Worm (Caenorhabditis elegans) whole organism, mixed stage, embryonic: ENCODE results near the gene R11E3.2.
"Not testable (repeated sequence)": the region's sequence is repeated elsewhere in the genome, so short reads cannot be mapped to it uniquely, and the experiment has no call there.

Experiments
- ceh-83 ChIP-seq: fragments of 200-800 bp; sonication (Bioruptor generic); optimal IDR thresholded peaks from 2 replicates; lab custom pipeline; 2018; ENCODE audit warnings: mild to moderate bottlenecking, missing genetic modification characterization, missing compliant biosample characterization
- ces-1 ChIP-seq: fragments of 150-350 bp; optimal IDR thresholded peaks from 2 replicates; lab custom pipeline; 2014; ENCODE audit warnings: missing biosample characterization, missing genetic modification reagents, missing genetic modification characterization
- elt-1 ChIP-seq: sonication (generic microtip); optimal IDR thresholded peaks from 2 replicates; lab custom pipeline; 2017; ENCODE audit warnings: missing genetic modification characterization, mild to moderate bottlenecking, missing compliant biosample characterization, antibody characterized with exemption, moderate library complexity, borderline replicate concordance; ENCODE audit not compliant: insufficient read depth
- hlh-1 ChIP-seq: fragments of 150-350 bp; optimal IDR thresholded peaks from 2 replicates; lab custom pipeline; 2014; ENCODE audit warnings: missing biosample characterization, missing genetic modification reagents, missing genetic modification characterization
- lsy-2 ChIP-seq: fragments of 150-350 bp; optimal IDR thresholded peaks from 2 replicates; lab custom pipeline; 2014; ENCODE audit warnings: missing biosample characterization, missing genetic modification characterization
- mab-5 ChIP-seq: fragments of 150-350 bp; optimal IDR thresholded peaks from 2 replicates; lab custom pipeline; 2014; ENCODE audit warnings: missing biosample characterization, missing genetic modification characterization
- mep-1 ChIP-seq: fragments of 150-350 bp; optimal IDR thresholded peaks from 2 replicates; lab custom pipeline; 2017; ENCODE audit warnings: missing biosample characterization, missing genetic modification reagents, missing genetic modification characterization, inconsistent platforms
- nhr-237 ChIP-seq: fragments of 150-350 bp; optimal IDR thresholded peaks from 2 replicates; lab custom pipeline; 2014; ENCODE audit warnings: missing biosample characterization, missing genetic modification characterization
- nhr-76 ChIP-seq: sonication (generic microtip); optimal IDR thresholded peaks from 2 replicates; lab custom pipeline; 2017; ENCODE audit warnings: missing biosample characterization, missing genetic modification characterization
- unc-120 ChIP-seq: sonication (generic microtip); optimal IDR thresholded peaks from 2 replicates; lab custom pipeline; 2017; ENCODE audit warnings: missing genetic modification characterization, missing compliant biosample characterization; ENCODE audit not compliant: poor library complexity, severe bottlenecking
- unc-39 ChIP-seq: fragments of 150-350 bp; optimal IDR thresholded peaks from 2 replicates; lab custom pipeline; 2014; ENCODE audit warnings: missing biosample characterization, missing genetic modification characterization
- unc-62 ChIP-seq: fragments of 150-350 bp; optimal IDR thresholded peaks from 2 replicates; lab custom pipeline; 2014; ENCODE audit warnings: missing biosample characterization, missing genetic modification reagents, missing genetic modification characterization
- zip-8 ChIP-seq: fragments of 150-350 bp; optimal IDR thresholded peaks from 2 replicates; lab custom pipeline; 2014; ENCODE audit warnings: missing biosample characterization, missing genetic modification characterization

ce11 chrIV:4727935-4728334 lies 44.0 kb upstream of the R11E3.2 start:
- TF ChIP-seq ces-1 (peak; percentile 36), lsy-2 (tag; lab: Kevin White, UChicago) (peak; percentile 94), nhr-237 (tag; lab: Kevin White, UChicago) (peak; percentile 51)
- not testable (repeated sequence) for TF ChIP-seq elt-1 (tag; lab: Kevin White, UChicago); unc-39 (tag; lab: Kevin White, UChicago); ceh-83 (GFP tag; lab: Kevin White, UChicago); mab-5; unc-62 (GFP tag; lab: Kevin White, UChicago); nhr-76 (tag; lab: Kevin White, UChicago); unc-120 (tag; lab: Kevin White, UChicago); zip-8 (tag; lab: Kevin White, UChicago); mep-1 (tag; lab: Kevin White, UChicago); hlh-1 (tag; lab: Kevin White, UChicago)
